Worm (Caenorhabditis elegans): ENCODE data around the gene cex-1.

ce11 chrII:5449620-5450019 lies 2.1 kb downstream of the cex-1 start:
- TF ChIP-seq nhr-237 (tag; optimal IDR thresholded peaks at IDR 0.05): no peak
- TF ChIP-seq pha-4 (tag; optimal IDR thresholded peaks at IDR 0.05): no peak
- no peak for TF ChIP-seq mls-2 (tag; optimal IDR thresholded peaks at IDR 0.05)
- no peak for TF ChIP-seq unc-39 (tag; optimal IDR thresholded peaks at IDR 0.05)
- no peak for TF ChIP-seq ztf-11 (tag; optimal IDR thresholded peaks at IDR 0.05)
